Worm (Caenorhabditis elegans): Measurements from ENCODE around the gene F14H3.4.

DNA sequence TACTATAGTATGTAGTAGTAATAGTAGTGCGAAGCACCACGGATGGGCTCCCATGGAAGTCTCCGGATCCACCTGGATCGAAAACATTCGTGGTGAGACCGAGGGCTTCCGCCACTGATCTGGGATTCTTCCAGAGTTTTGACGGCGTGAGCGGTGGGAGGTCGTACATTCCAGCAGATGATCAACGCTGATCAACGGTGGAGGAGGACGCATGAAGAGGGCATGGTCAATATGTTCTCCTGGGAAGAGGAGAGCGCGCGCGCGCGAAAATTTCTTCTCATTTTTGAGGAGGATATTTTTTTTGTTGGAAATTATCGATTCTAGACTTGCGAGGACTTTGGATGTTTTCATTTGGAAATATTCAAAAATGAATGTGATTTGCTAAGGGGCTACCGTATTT, 21.4 kb downstream of the F14H3.4 start:
- TF ChIP-seq lsy-2 (tag; optimal IDR thresholded peaks at IDR 0.05), result no peak
- no peak for TF ChIP-seq sma-9 (GFP tag; optimal IDR thresholded peaks at IDR 0.05)
- no peak for TF ChIP-seq sma-9 (tag; optimal IDR thresholded peaks at IDR 0.05)
